Fruit fly (Drosophila melanogaster) whole organism, embryonic: ENCODE results near the gene CG9903.

Source experiments
- CG10147 ChIP-seq: fragments of 200-800 bp; sonication (Bioruptor generic); optimal IDR thresholded peaks from 2 replicates; lab custom pipeline; 2019; ENCODE audit warnings: missing biosample characterization, mild to moderate bottlenecking, missing genetic modification characterization, moderate library complexity
- CG10267 ChIP-seq: fragments of 200-800 bp; sonication (Bioruptor generic); optimal IDR thresholded peaks from 2 replicates; lab custom pipeline; 2018; ENCODE audit warnings: missing biosample characterization, mild to moderate bottlenecking, missing genetic modification characterization, moderate library complexity
- CG10543 ChIP-seq: fragments of 200-800 bp; sonication (Bioruptor generic); optimal IDR thresholded peaks from 3 replicates; lab custom pipeline; 2017; ENCODE audit warnings: missing biosample characterization, mild to moderate bottlenecking, missing genetic modification characterization, moderate library complexity
- CG10565 ChIP-seq: fragments of 200-800 bp; sonication (Bioruptor generic); optimal IDR thresholded peaks from 3 replicates; lab custom pipeline; 2016; ENCODE audit warnings: missing biosample characterization, mild to moderate bottlenecking, missing genetic modification characterization
- CG11398 ChIP-seq: fragments of 200-800 bp; sonication (Bioruptor generic); optimal IDR thresholded peaks from 2 replicates; lab custom pipeline; 2016; ENCODE audit warnings: missing biosample characterization, missing genetic modification characterization
- CG11504 ChIP-seq: fragments of 200-800 bp; sonication (Bioruptor generic); optimal IDR thresholded peaks from 3 replicates; lab custom pipeline; 2019; ENCODE audit warnings: missing biosample characterization, mild to moderate bottlenecking, missing genetic modification characterization, moderate library complexity
- CG13424 ChIP-seq: fragments of 200-800 bp; sonication (Bioruptor generic); optimal IDR thresholded peaks from 2 replicates; lab custom pipeline; 2019; ENCODE audit warnings: missing biosample characterization, mild to moderate bottlenecking, missing genetic modification characterization, moderate library complexity
- CG14860 ChIP-seq: fragments of 200-800 bp; sonication (Bioruptor generic); IDR thresholded peaks from 3 replicates; pipeline ENCODE4 v1.3.6; 2022; ENCODE audit warnings: missing biosample characterization, missing genetic modification characterization; ENCODE audit not compliant: partially characterized antibody
- CG17361 ChIP-seq: fragments of 200-800 bp; sonication (Bioruptor generic); IDR thresholded peaks from 3 replicates; pipeline ENCODE4 v1.3.6; 2022; ENCODE audit warnings: missing biosample characterization, missing genetic modification characterization
- CG18476 ChIP-seq: fragments of 200-800 bp; sonication (Bioruptor generic); optimal IDR thresholded peaks from 2 replicates; lab custom pipeline; 2016; ENCODE audit warnings: missing biosample characterization, mild to moderate bottlenecking, missing genetic modification characterization
- CG18599 ChIP-seq: fragments of 200-800 bp; sonication (Bioruptor generic); optimal IDR thresholded peaks from 3 replicates; lab custom pipeline; 2017; ENCODE audit warnings: missing biosample characterization, missing genetic modification characterization, mild to moderate bottlenecking, moderate library complexity, missing genetic modification reagents
- CG2120 ChIP-seq: fragments of 200-800 bp; sonication (Bioruptor generic); optimal IDR thresholded peaks from 3 replicates; lab custom pipeline; 2016; ENCODE audit warnings: missing biosample characterization, missing genetic modification characterization
- CG2678 ChIP-seq: fragments of 200-800 bp; sonication (Bioruptor generic); optimal IDR thresholded peaks from 3 replicates; lab custom pipeline; 2019; ENCODE audit warnings: missing biosample characterization, mild to moderate bottlenecking, missing genetic modification characterization, moderate library complexity
- CG30403 ChIP-seq: fragments of 200-800 bp; sonication (Bioruptor generic); optimal IDR thresholded peaks from 3 replicates; lab custom pipeline; 2016; ENCODE audit warnings: missing biosample characterization, missing genetic modification characterization
- CG3281 ChIP-seq: fragments of 200-800 bp; sonication (Bioruptor generic); optimal IDR thresholded peaks from 3 replicates; lab custom pipeline; 2017; ENCODE audit warnings: missing biosample characterization, mild to moderate bottlenecking, missing genetic modification characterization
- CG6654 ChIP-seq: fragments of 200-800 bp; sonication (Bioruptor generic); optimal IDR thresholded peaks from 2 replicates; lab custom pipeline; 2017; ENCODE audit warnings: missing biosample characterization, mild to moderate bottlenecking, missing genetic modification characterization
- CG6689 ChIP-seq: fragments of 200-800 bp; sonication (Bioruptor generic); IDR thresholded peaks from 2 replicates; pipeline ENCODE4 v1.3.6; 2022; ENCODE audit warnings: missing biosample characterization, missing genetic modification characterization
- CG6765 ChIP-seq: fragments of 200-800 bp; sonication (Bioruptor generic); optimal IDR thresholded peaks from 3 replicates; lab custom pipeline; 2017; ENCODE audit warnings: missing biosample characterization, mild to moderate bottlenecking, missing genetic modification characterization
- CG7839 ChIP-seq: fragments of 200-800 bp; sonication (Bioruptor generic); optimal IDR thresholded peaks from 3 replicates; lab custom pipeline; 2018; ENCODE audit warnings: missing biosample characterization, mild to moderate bottlenecking, missing genetic modification characterization, moderate library complexity
- CG9932 ChIP-seq: fragments of 200-800 bp; sonication (Bioruptor generic); IDR thresholded peaks from 2 replicates; pipeline ENCODE4 v1.3.6; 2022; ENCODE audit warnings: missing biosample characterization, missing genetic modification characterization
- Deaf1 ChIP-seq: fragments of 200-800 bp; optimal IDR thresholded peaks from 3 replicates; lab custom pipeline; 2019; ENCODE audit warnings: missing biosample characterization, mild to moderate bottlenecking, missing genetic modification characterization, moderate library complexity
- Dp ChIP-seq: fragments of 200-800 bp; sonication (Bioruptor generic); optimal IDR thresholded peaks from 2 replicates; lab custom pipeline; 2018; ENCODE audit warnings: missing biosample characterization, mild to moderate bottlenecking, missing genetic modification characterization, moderate library complexity
- Fer1 ChIP-seq: fragments of 200-800 bp; sonication (Bioruptor generic); optimal IDR thresholded peaks from 2 replicates; lab custom pipeline; 2017; ENCODE audit warnings: missing biosample characterization, mild to moderate bottlenecking, missing genetic modification characterization
- Hand ChIP-seq: fragments of 200-800 bp; sonication (Bioruptor generic); optimal IDR thresholded peaks from 2 replicates; lab custom pipeline; 2017; ENCODE audit warnings: mild to moderate bottlenecking, missing biosample characterization, missing genetic modification reagents, missing genetic modification characterization
- Hmr ChIP-seq: fragments of 200-800 bp; sonication (Bioruptor generic); optimal IDR thresholded peaks from 3 replicates; lab custom pipeline; 2017; ENCODE audit warnings: mild to moderate bottlenecking, missing biosample characterization, missing genetic modification reagents, missing genetic modification characterization
- Kr ChIP-seq: fragments of 200-800 bp; sonication (Bioruptor generic); optimal IDR thresholded peaks from 2 replicates; lab custom pipeline; 2017; ENCODE audit warnings: missing biosample characterization, mild to moderate bottlenecking, missing genetic modification characterization
- MTF-1 ChIP-seq: fragments of 200-800 bp; sonication (Bioruptor generic); optimal IDR thresholded peaks from 2 replicates; lab custom pipeline; 2018; ENCODE audit warnings: missing biosample characterization, mild to moderate bottlenecking, missing genetic modification characterization, borderline replicate concordance
- Med ChIP-seq: fragments of 200-800 bp; sonication (Bioruptor generic); peaks from one replicate; lab custom pipeline; 2016; ENCODE audit warnings: missing biosample characterization, missing genetic modification characterization, mild to moderate bottlenecking, inconsistent platforms, moderate library complexity
- Meics ChIP-seq: fragments of 200-800 bp; sonication (Bioruptor generic); optimal IDR thresholded peaks from 2 replicates; lab custom pipeline; 2017; ENCODE audit warnings: missing biosample characterization, mild to moderate bottlenecking, missing genetic modification characterization
- NC2α ChIP-seq: fragments of 200-800 bp; sonication (Bioruptor generic); optimal IDR thresholded peaks from 2 replicates; lab custom pipeline; 2016; ENCODE audit warnings: missing biosample characterization, missing genetic modification characterization
- Oaz ChIP-seq: fragments of 200-800 bp; sonication (Bioruptor generic); IDR thresholded peaks from 2 replicates; pipeline ENCODE4 v1.3.6; 2022; ENCODE audit warnings: missing biosample characterization, missing genetic modification characterization
- Rfx ChIP-seq: fragments of 200-800 bp; sonication (Bioruptor generic); IDR thresholded peaks from 2 replicates; pipeline ENCODE4 v1.3.6; 2022; ENCODE audit warnings: missing biosample characterization, missing genetic modification characterization
- Sox100B ChIP-seq: fragments of 200-800 bp; sonication (Bioruptor generic); optimal IDR thresholded peaks from 3 replicates; lab custom pipeline; 2018; ENCODE audit warnings: missing biosample characterization, mild to moderate bottlenecking, missing genetic modification characterization
- Vsx1 ChIP-seq: fragments of 200-800 bp; sonication (Bioruptor generic); optimal IDR thresholded peaks from 2 replicates; lab custom pipeline; 2017; ENCODE audit warnings: missing biosample characterization, mild to moderate bottlenecking, missing genetic modification characterization, missing genetic modification reagents
- bcd ChIP-seq: fragments of 200-800 bp; sonication (Bioruptor generic); optimal IDR thresholded peaks from 2 replicates; lab custom pipeline; 2017; ENCODE audit warnings: missing biosample characterization, mild to moderate bottlenecking, missing genetic modification characterization
- bsh ChIP-seq, 2 experiments: fragments of 200-800 bp; sonication (Bioruptor generic); optimal IDR thresholded peaks; 2 replicates each; lab custom pipeline; 2017 to 2018; ENCODE audit warnings: mild to moderate bottlenecking in 2 of 2, missing biosample characterization in 2 of 2, missing genetic modification characterization in 2 of 2, moderate library complexity in 1 of 2
- gem ChIP-seq: fragments of 200-800 bp; sonication (Bioruptor generic); optimal IDR thresholded peaks from 2 replicates; lab custom pipeline; 2019; ENCODE audit warnings: missing biosample characterization, mild to moderate bottlenecking, missing genetic modification characterization, moderate library complexity
- grau ChIP-seq: fragments of 200-800 bp; optimal IDR thresholded peaks from 3 replicates; lab custom pipeline; 2019; ENCODE audit warnings: missing biosample characterization, mild to moderate bottlenecking, missing genetic modification characterization, moderate library complexity
- insv ChIP-seq, 2 experiments: fragments of 200-800 bp; sonication (Bioruptor generic); optimal IDR thresholded peaks; 3 replicates each; lab custom pipeline; 2016 to 2018; ENCODE audit warnings: missing biosample characterization in 2 of 2, missing genetic modification characterization in 2 of 2
- lab ChIP-seq: fragments of 200-800 bp; sonication (Bioruptor generic); optimal IDR thresholded peaks from 3 replicates; lab custom pipeline; 2017; ENCODE audit warnings: missing biosample characterization, missing genetic modification characterization, mild to moderate bottlenecking, moderate library complexity, missing genetic modification reagents
- lilli ChIP-seq: fragments of 200-800 bp; sonication (Bioruptor generic); optimal IDR thresholded peaks from 3 replicates; lab custom pipeline; 2016; ENCODE audit warnings: missing biosample characterization, missing genetic modification characterization
- p53 ChIP-seq: fragments of 200-800 bp; sonication (Bioruptor generic); optimal IDR thresholded peaks from 2 replicates; lab custom pipeline; 2016; ENCODE audit warnings: missing biosample characterization, missing genetic modification characterization
- pnt ChIP-seq: fragments of 200-800 bp; sonication (Bioruptor generic); optimal IDR thresholded peaks from 3 replicates; lab custom pipeline; 2016; ENCODE audit warnings: missing biosample characterization, missing genetic modification characterization
- row ChIP-seq: fragments of 200-800 bp; sonication (Bioruptor generic); IDR thresholded peaks from 3 replicates; pipeline ENCODE4 v1.3.6; 2022; ENCODE audit warnings: missing biosample characterization, missing genetic modification characterization
- scrt ChIP-seq: fragments of 200-800 bp; sonication (Bioruptor generic); optimal IDR thresholded peaks from 2 replicates; lab custom pipeline; 2018; ENCODE audit warnings: missing biosample characterization, mild to moderate bottlenecking, missing genetic modification characterization, moderate library complexity
- sens ChIP-seq: fragments of 200-800 bp; sonication (Bioruptor generic); peaks from one replicate; lab custom pipeline; 2016; ENCODE audit warnings: missing biosample characterization, missing genetic modification characterization
- sens-2 ChIP-seq: fragments of 200-800 bp; sonication (Bioruptor generic); IDR thresholded peaks from 2 replicates; pipeline ENCODE4 v1.3.6; 2022; ENCODE audit warnings: missing biosample characterization, missing genetic modification characterization
- slbo ChIP-seq: fragments of 200-800 bp; sonication (Bioruptor generic); IDR thresholded peaks from 2 replicates; pipeline ENCODE4 v1.3.6; 2022; ENCODE audit warnings: missing biosample characterization, missing genetic modification characterization
- tna ChIP-seq: fragments of 200-800 bp; sonication (Bioruptor generic); IDR thresholded peaks from 2 replicates; pipeline ENCODE4 v1.3.6; 2022; ENCODE audit warnings: missing biosample characterization, missing genetic modification characterization; ENCODE audit not compliant: partially characterized antibody
- zfh2 ChIP-seq: fragments of 200-800 bp; sonication (Bioruptor generic); optimal IDR thresholded peaks from 2 replicates; lab custom pipeline; 2016; ENCODE audit warnings: missing biosample characterization, missing genetic modification characterization

Gene CG9903

dm6 chrX:16581703-16582102 lies 41.1 kb upstream of the CG9903 start:
- TF ChIP-seq lilli (GFP tag; lab: Kevin White, UChicago) (peak; percentile 8), CG17361 (GFP tag; lab: Robert Waterston, UW) (0 out of 3 replicates have a peak, but pooled peaks have one; percentile 15), gem (tag; lab: Kevin White, UChicago) (peak; percentile 38), CG6689 (GFP tag; lab: Robert Waterston, UW) (no peak), Sox100B (GFP tag; lab: Kevin White, UChicago) (no peak), bcd (peak; percentile 4), Deaf1 (tag; lab: Kevin White, UChicago) (no peak), sens (GFP tag; lab: Kevin White, UChicago) (peak; percentile 64), Meics (peak; percentile 45), CG11504 (peak; percentile 29), Dp (GFP tag; lab: Kevin White, UChicago) (no peak), Hmr (GFP tag; lab: Kevin White, UChicago) (peak; percentile 17), zfh2 (GFP tag; lab: Kevin White, UChicago) (peak; percentile 39), slbo (GFP tag; lab: Robert Waterston, UW) (peak; percentile 31; the same call in 1 of the 2 replicates), lab (GFP tag; lab: Kevin White, UChicago) (peak; percentile 31), CG7839 (tag; lab: Kevin White, UChicago) (peak; percentile 10), CG2678 (tag; lab: Kevin White, UChicago) (peak; percentile 48), CG10543 (GFP tag; lab: Kevin White, UChicago) (peak; percentile 42), CG18599 (GFP tag; lab: Kevin White, UChicago) (peak; percentile 57), grau (peak; percentile 30), CG2120 (peak; percentile 34), CG10147 (GFP tag; lab: Kevin White, UChicago) (peak; percentile 34), MTF-1 (GFP tag; lab: Kevin White, UChicago) (no peak), CG11398 (GFP tag; lab: Kevin White, UChicago) (no peak), CG30403 (GFP tag; lab: Kevin White, UChicago) (peak; percentile 2), CG18476 (GFP tag; lab: Kevin White, UChicago) (no peak), Med (GFP tag; lab: Kevin White, UChicago) (peak; percentile 70), CG6654 (GFP tag; lab: Kevin White, UChicago) (no peak), Hand (peak; percentile 22), CG9932 (GFP tag; lab: Robert Waterston, UW) (0 out of 2 replicates have a peak, but pooled peaks have one; percentile 16), Rfx (peak; percentile 19; the same call in 1 of the 2 replicates), CG13424 (tag; lab: Kevin White, UChicago) (peak; percentile 22), NC2α (GFP tag; lab: Kevin White, UChicago) (no peak), scrt (peak; percentile 4), CG3281 (peak; percentile 8), row (GFP tag; lab: Robert Waterston, UW) (peak; percentile 44; the same call in 2 of the 3 replicates), Fer1 (peak; percentile 36)

- TF ChIP-seq CG14860 (GFP tag; lab: Robert Waterston, UW): no peak
- peak in 1 of 2 experiments; percentile 8 for TF ChIP-seq bsh (GFP tag; optimal IDR thresholded peaks at IDR 0.05; lab: Kevin White, UChicago)
- TF ChIP-seq lilli (GFP tag; lab: Kevin White, UChicago): peak; percentile 3
- no peak for TF ChIP-seq pnt (GFP tag; lab: Kevin White, UChicago)
- peak; percentile 31 for TF ChIP-seq CG10267 (tag; lab: Kevin White, UChicago)
- peak; percentile 70 for TF ChIP-seq Meics
- no peak for TF ChIP-seq CG6765 (GFP tag; lab: Kevin White, UChicago)
- TF ChIP-seq sens-2 (GFP tag; lab: Robert Waterston, UW): no peak
- no peak for TF ChIP-seq p53 (GFP tag; lab: Kevin White, UChicago)
- TF ChIP-seq Oaz (GFP tag; lab: Robert Waterston, UW): no peak
- TF ChIP-seq Kr (GFP tag; lab: Kevin White, UChicago): no peak
- TF ChIP-seq CG11398 (GFP tag; lab: Kevin White, UChicago): no peak
- no peak for TF ChIP-seq zfh2 (GFP tag; lab: Kevin White, UChicago)
- peak; percentile 14 for TF ChIP-seq Vsx1
- TF ChIP-seq insv (GFP tag; optimal IDR thresholded peaks at IDR 0.05; lab: Kevin White, UChicago): no peak
- TF ChIP-seq tna: no peak
- TF ChIP-seq CG10565 (GFP tag; lab: Kevin White, UChicago): no peak
Observed at dm6 chrX:16579978-16580377, 39.3 kb upstream of the CG9903 start.
